Fruit fly (Drosophila melanogaster) whole organism, wandering third instar larva: Measurements from ENCODE around the gene Ude.

Experiments used
- Abd-B ChIP-seq: fragments of >200 bp; optimal IDR thresholded peaks from 2 replicates; lab custom pipeline; 2017; ENCODE audit warnings: missing biosample characterization, missing genetic modification characterization
- dsf ChIP-seq: sonication (Bioruptor generic); optimal IDR thresholded peaks from 2 replicates; lab custom pipeline; 2016; ENCODE audit warnings: missing biosample characterization, missing genetic modification characterization, borderline replicate concordance
- jim ChIP-seq: fragments of 175-275, 200-325 bp; sonication (Bioruptor generic); optimal IDR thresholded peaks from 2 replicates; lab custom pipeline; 2016; ENCODE audit warnings: missing biosample characterization, mild to moderate bottlenecking, missing genetic modification characterization

DNA sequence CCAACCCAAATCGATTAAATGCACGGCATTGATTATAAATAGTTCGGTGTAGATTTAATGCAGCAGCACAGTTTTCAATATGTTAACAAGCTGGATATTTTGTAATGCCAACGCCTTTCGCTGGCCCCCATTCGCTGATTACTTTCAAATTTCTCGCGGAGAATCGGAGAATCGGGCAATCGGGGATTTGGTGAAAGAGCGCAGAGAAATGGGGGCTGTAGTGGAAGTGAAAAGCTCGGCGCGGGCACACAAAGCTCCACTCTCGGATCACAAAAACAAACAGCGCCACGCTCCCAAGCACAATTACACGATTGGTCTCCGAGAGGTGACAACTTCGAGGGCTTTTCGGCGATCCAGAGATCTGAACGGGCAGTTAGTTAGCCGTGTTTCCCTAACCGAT, 42.2 kb upstream of the Ude start, which contains the start of gene Esp:
- no peak for TF ChIP-seq jim (GFP tag; lab: Kevin White, UChicago)
- TF ChIP-seq Abd-B (GFP tag; lab: Kevin White, UChicago): no peak
- TF ChIP-seq dsf: no peak
